Fruit fly (Drosophila melanogaster) whole organism, wandering third instar larva: ENCODE measurements around the gene CG31013.

Experiments
- Abd-B ChIP-seq: fragments of >200 bp; optimal IDR thresholded peaks from 2 replicates; lab custom pipeline; 2017; ENCODE audit warnings: missing biosample characterization, missing genetic modification characterization
- CG32264 ChIP-seq: fragments of 200-800 bp; sonication (Bioruptor generic); optimal IDR thresholded peaks from 2 replicates; lab custom pipeline; 2016; ENCODE audit warnings: missing biosample characterization, missing genetic modification characterization
- CG9705 ChIP-seq: fragments of 200-800 bp; sonication (Bioruptor generic); optimal IDR thresholded peaks from 2 replicates; lab custom pipeline; 2018; ENCODE audit warnings: missing biosample characterization, mild to moderate bottlenecking, missing genetic modification characterization
- CrebA ChIP-seq: fragments of 200-800 bp; sonication (Bioruptor generic); optimal IDR thresholded peaks from 2 replicates; lab custom pipeline; 2016; ENCODE audit warnings: missing biosample characterization, mild to moderate bottlenecking, missing genetic modification characterization, borderline replicate concordance
- Dfd ChIP-seq: fragments of >200 bp; optimal IDR thresholded peaks from 2 replicates; lab custom pipeline; 2017; ENCODE audit warnings: missing biosample characterization, missing genetic modification characterization
- Dif ChIP-seq: fragments of 200-275, 200-300 bp; sonication (Bioruptor generic); optimal IDR thresholded peaks from 2 replicates; lab custom pipeline; 2018; ENCODE audit warnings: missing biosample characterization, missing genetic modification characterization; ENCODE audit not compliant: partially characterized antibody
- GATAd ChIP-seq: sonication (Bioruptor generic); optimal IDR thresholded peaks from 2 replicates; lab custom pipeline; 2016; ENCODE audit warnings: missing biosample characterization, missing genetic modification characterization
- HLH106 ChIP-seq: fragments of 200-800 bp; optimal IDR thresholded peaks from 3 replicates; lab custom pipeline; 2019; ENCODE audit warnings: missing biosample characterization, mild to moderate bottlenecking, missing genetic modification characterization, moderate library complexity
- Hnf4 ChIP-seq: fragments of 200-800 bp; sonication (Bioruptor generic); optimal IDR thresholded peaks from 2 replicates; lab custom pipeline; 2016; ENCODE audit warnings: missing biosample characterization, mild to moderate bottlenecking, missing genetic modification characterization
- Hr78 ChIP-seq: fragments of >200 bp; optimal IDR thresholded peaks from 2 replicates; lab custom pipeline; 2017; ENCODE audit warnings: missing biosample characterization, missing genetic modification characterization
- Hr83 ChIP-seq: fragments of 200-300 bp; sonication (Bioruptor generic); optimal IDR thresholded peaks from 2 replicates; lab custom pipeline; 2016; ENCODE audit warnings: missing biosample characterization, mild to moderate bottlenecking, missing genetic modification characterization, moderate library complexity; ENCODE audit not compliant: poor library complexity, severe bottlenecking
- Jra ChIP-seq: sonication (Bioruptor generic); optimal IDR thresholded peaks from 2 replicates; lab custom pipeline; 2016; ENCODE audit warnings: missing biosample characterization, missing genetic modification characterization
- Mio ChIP-seq: sonication (Bioruptor generic); optimal IDR thresholded peaks from 2 replicates; lab custom pipeline; 2016; ENCODE audit warnings: missing biosample characterization, missing genetic modification characterization
- Myc ChIP-seq: fragments of >200 bp; optimal IDR thresholded peaks from 2 replicates; lab custom pipeline; 2017
- N ChIP-seq: fragments of >200 bp; optimal IDR thresholded peaks from 2 replicates; lab custom pipeline; 2018; ENCODE audit warnings: missing biosample characterization, missing external identifiers, missing genetic modification characterization
- OdsH ChIP-seq: fragments of 200-800 bp; sonication (Bioruptor generic); optimal IDR thresholded peaks from 2 replicates; lab custom pipeline; 2016; ENCODE audit warnings: missing biosample characterization, mild to moderate bottlenecking, missing genetic modification characterization
- Rel ChIP-seq, 2 experiments: fragments of 200-800 bp; sonication (Bioruptor generic) in 1 of 2; optimal IDR thresholded peaks; 2 replicates in 1 of 2; 3 replicates in 1 of 2; lab custom pipeline; 2016 to 2019; ENCODE audit warnings: mild to moderate bottlenecking in 2 of 2, missing biosample characterization in 2 of 2, missing genetic modification characterization in 2 of 2, moderate library complexity in 1 of 2
- Sp1 ChIP-seq: fragments of 200-800 bp; sonication (Bioruptor generic); optimal IDR thresholded peaks from 3 replicates; lab custom pipeline; 2019; ENCODE audit warnings: missing biosample characterization, mild to moderate bottlenecking, missing genetic modification characterization, moderate library complexity
- Vsx2 ChIP-seq: fragments of 200-300, 225-300 bp; sonication (Bioruptor generic); optimal IDR thresholded peaks from 2 replicates; lab custom pipeline; 2018; ENCODE audit warnings: missing biosample characterization, missing genetic modification characterization; ENCODE audit not compliant: partially characterized antibody
- br ChIP-seq: fragments of 200-800 bp; sonication (Bioruptor generic); optimal IDR thresholded peaks from 2 replicates; lab custom pipeline; 2016; ENCODE audit warnings: missing biosample characterization, missing genetic modification characterization
- brk ChIP-seq: fragments of 200-800 bp; sonication (Bioruptor generic); optimal IDR thresholded peaks from 2 replicates; lab custom pipeline; 2016; ENCODE audit warnings: missing biosample characterization, mild to moderate bottlenecking, missing genetic modification characterization
- dl ChIP-seq, 2 experiments: fragments of 175-275, 200-275 bp in 1 of 2; fragments of 200-275 bp in 1 of 2; sonication (Bioruptor generic); optimal IDR thresholded peaks; lab custom pipeline; 2018; ENCODE audit warnings: mild to moderate bottlenecking in 2 of 2, missing biosample characterization in 2 of 2, missing genetic modification characterization in 2 of 2, moderate library complexity in 2 of 2; ENCODE audit not compliant: partially characterized antibody in 2 of 2, insufficient read depth in 1 of 2
- dmrt93B ChIP-seq: fragments of 200-800 bp; sonication (Bioruptor generic); optimal IDR thresholded peaks from 2 replicates; lab custom pipeline; 2018; ENCODE audit warnings: missing biosample characterization, mild to moderate bottlenecking, missing genetic modification characterization
- dsf ChIP-seq: sonication (Bioruptor generic); optimal IDR thresholded peaks from 2 replicates; lab custom pipeline; 2016; ENCODE audit warnings: missing biosample characterization, missing genetic modification characterization, borderline replicate concordance
- ey ChIP-seq: fragments of 200-800 bp; sonication (Bioruptor generic); optimal IDR thresholded peaks from 2 replicates; lab custom pipeline; 2016; ENCODE audit warnings: missing biosample characterization, missing genetic modification characterization
- foxo ChIP-seq, 2 experiments: fragments of 200-800 bp; sonication (Bioruptor generic); optimal IDR thresholded peaks; 2 replicates in 1 of 2; 3 replicates in 1 of 2; lab custom pipeline; 2016 to 2017; ENCODE audit warnings: missing biosample characterization in 2 of 2, missing genetic modification characterization in 2 of 2
- fru ChIP-seq: fragments of 200-800 bp; sonication (Bioruptor generic); optimal IDR thresholded peaks from 3 replicates; lab custom pipeline; 2016; ENCODE audit warnings: missing biosample characterization, mild to moderate bottlenecking, missing genetic modification characterization
- h ChIP-seq: fragments of 200-800 bp; sonication (Bioruptor generic); optimal IDR thresholded peaks from 3 replicates; lab custom pipeline; 2016; ENCODE audit warnings: missing biosample characterization, mild to moderate bottlenecking, missing genetic modification characterization
- jim ChIP-seq: fragments of 175-275, 200-325 bp; sonication (Bioruptor generic); optimal IDR thresholded peaks from 2 replicates; lab custom pipeline; 2016; ENCODE audit warnings: missing biosample characterization, mild to moderate bottlenecking, missing genetic modification characterization
- lola ChIP-seq: fragments of >200 bp; optimal IDR thresholded peaks from 2 replicates; lab custom pipeline; 2017; ENCODE audit warnings: missing biosample characterization, missing genetic modification characterization
- pan ChIP-seq: fragments of >200 bp; optimal IDR thresholded peaks from 2 replicates; lab custom pipeline; 2017
- psq ChIP-seq: fragments of 200-800 bp; sonication (Bioruptor generic); optimal IDR thresholded peaks from 3 replicates; lab custom pipeline; 2017; ENCODE audit warnings: missing biosample characterization, mild to moderate bottlenecking, missing genetic modification characterization, moderate library complexity
- rgr ChIP-seq: fragments of 200-800 bp; sonication (Bioruptor generic); optimal IDR thresholded peaks from 3 replicates; lab custom pipeline; 2016; ENCODE audit warnings: missing biosample characterization, mild to moderate bottlenecking, missing genetic modification characterization
- sage ChIP-seq: fragments of 200-800 bp; sonication (Bioruptor generic); optimal IDR thresholded peaks from 2 replicates; lab custom pipeline; 2016; ENCODE audit warnings: missing biosample characterization, mild to moderate bottlenecking, missing genetic modification characterization
- sv ChIP-seq: fragments of 200-800 bp; sonication (Bioruptor generic); optimal IDR thresholded peaks from 3 replicates; lab custom pipeline; 2016; ENCODE audit warnings: missing biosample characterization, missing genetic modification characterization
- tai ChIP-seq: sonication (Bioruptor generic); optimal IDR thresholded peaks from 2 replicates; lab custom pipeline; 2016; ENCODE audit warnings: missing biosample characterization, missing genetic modification characterization
- usp ChIP-seq: fragments of >200 bp; optimal IDR thresholded peaks from 2 replicates; lab custom pipeline; 2017; ENCODE audit warnings: missing biosample characterization, missing genetic modification characterization
- woc ChIP-seq: sonication (Bioruptor generic); optimal IDR thresholded peaks from 2 replicates; lab custom pipeline; 2016; ENCODE audit warnings: missing biosample characterization, mild to moderate bottlenecking, missing genetic modification characterization

CG31013 gene

DNA sequence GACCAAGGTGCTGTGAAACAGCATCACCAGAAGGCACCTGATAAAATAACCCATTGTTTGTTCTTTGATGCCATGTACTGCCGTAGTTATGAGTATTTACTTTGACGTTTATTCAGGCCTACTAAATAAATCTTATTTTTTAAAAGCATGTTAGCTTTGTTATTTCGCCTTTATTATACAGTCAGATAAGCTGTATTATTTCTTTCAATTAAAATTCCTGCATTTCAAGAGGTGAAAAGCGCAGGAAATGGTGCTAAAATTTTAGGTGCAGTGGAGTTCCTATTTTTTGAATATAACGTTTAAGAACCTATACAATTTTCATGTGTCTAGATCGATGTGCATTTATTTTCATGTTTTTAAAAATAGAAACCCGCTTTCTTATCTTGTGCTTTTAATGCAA, at the start of gene CG31013:
Gene CG31013 (minus strand): TSS at position 101 of the 400 bp plus-strand sequence.
- TF ChIP-seq Dfd (no peak), CG9705 (GFP tag; lab: Kevin White, UChicago) (no peak), pan (no peak), OdsH (no peak), brk (no peak), Sp1 (GFP tag; lab: Kevin White, UChicago) (no peak), Vsx2 (GFP tag; lab: Kevin White, UChicago) (no peak), br (GFP tag; lab: Kevin White, UChicago) (no peak), tai (GFP tag; lab: Kevin White, UChicago) (no peak), GATAd (no peak), woc (no peak), psq (GFP tag; lab: Kevin White, UChicago) (no peak), Dif (no peak), Jra (GFP tag; lab: Kevin White, UChicago) (no peak), CG32264 (GFP tag; lab: Kevin White, UChicago) (no peak)

DNA sequence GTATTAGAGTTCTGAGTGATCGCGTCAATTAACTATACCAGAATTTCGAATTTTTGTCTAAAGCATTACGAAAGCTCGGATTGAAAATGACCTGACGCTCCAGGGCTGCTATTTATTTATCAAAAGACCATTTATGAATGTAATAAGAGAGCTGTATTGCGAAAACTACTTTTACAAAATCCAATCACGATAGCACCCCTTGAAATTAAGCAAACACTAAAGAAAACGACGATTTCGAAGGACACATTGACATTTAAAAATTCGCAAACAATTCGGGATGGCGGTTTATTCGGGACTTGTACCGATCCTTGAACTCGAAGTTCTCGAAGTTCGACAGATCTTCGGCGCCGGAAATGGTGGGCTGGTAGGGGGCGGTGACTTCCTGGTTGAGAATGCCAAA, 49.7 kb upstream of the CG31013 start, which contains the start of gene CG12069:
Gene CG12069 (minus strand): TSS at position 101 of the 400 bp plus-strand sequence.
- TF ChIP-seq Rel (GFP tag; optimal IDR thresholded peaks at IDR 0.05; lab: Kevin White, UChicago) (no peak), Rel (tag; optimal IDR thresholded peaks at IDR 0.05; lab: Kevin White, UChicago) (no peak), Hr83 (GFP tag; lab: Kevin White, UChicago) (no peak), Jra (GFP tag; lab: Kevin White, UChicago) (no peak), dl (GFP tag; optimal IDR thresholded peaks at IDR 0.05; lab: Kevin White, UChicago; ENCODE audit: insufficient read depth in 1 of 2, partially characterized antibody in 2 of 2) (no peak), pan (no peak), Dfd (no peak), Hr78 (GFP tag; lab: Kevin White, UChicago) (no peak), GATAd (no peak), dmrt93B (GFP tag; lab: Kevin White, UChicago) (no peak), N (GFP tag; lab: Kevin White, UChicago) (no peak), woc (no peak), Mio (GFP tag; lab: Kevin White, UChicago) (no peak), rgr (GFP tag; lab: Kevin White, UChicago) (no peak), h (GFP tag; lab: Kevin White, UChicago) (no peak), Hnf4 (GFP tag; lab: Kevin White, UChicago) (no peak), dsf (GFP tag; lab: Kevin White, UChicago) (no peak), lola (no peak)

DNA sequence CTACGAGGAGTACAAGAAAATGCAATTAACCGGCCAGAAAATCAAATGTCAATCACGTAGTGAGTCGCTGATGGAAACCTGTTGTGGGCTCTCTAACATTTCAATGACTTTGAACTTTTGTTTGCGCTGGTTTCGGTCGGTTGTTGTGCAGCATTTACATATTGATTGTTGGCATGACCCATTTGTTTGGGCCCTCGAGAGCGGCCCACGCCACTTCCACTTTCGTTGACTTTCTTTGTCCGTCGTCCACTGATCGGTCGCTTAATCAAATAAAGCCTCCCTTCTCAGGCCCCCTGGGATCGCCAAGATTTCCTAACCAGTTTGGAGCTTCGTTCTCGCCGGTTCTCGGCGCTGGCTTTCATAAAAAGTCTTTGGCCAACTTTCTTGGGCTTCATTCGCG, 44.6 kb upstream of the CG31013 start, which contains the start of gene Spn100A:
Gene Spn100A (plus strand): TSS at position 392 of the 400 bp plus-strand sequence.
- no peak for TF ChIP-seq Myc
- no peak for TF ChIP-seq Jra (GFP tag; lab: Kevin White, UChicago)
- TF ChIP-seq CrebA (GFP tag; lab: Kevin White, UChicago), result no peak
- TF ChIP-seq dsf (GFP tag; lab: Kevin White, UChicago), result no peak
- TF ChIP-seq woc, result no peak
- no peak for TF ChIP-seq psq (GFP tag; lab: Kevin White, UChicago)

DNA sequence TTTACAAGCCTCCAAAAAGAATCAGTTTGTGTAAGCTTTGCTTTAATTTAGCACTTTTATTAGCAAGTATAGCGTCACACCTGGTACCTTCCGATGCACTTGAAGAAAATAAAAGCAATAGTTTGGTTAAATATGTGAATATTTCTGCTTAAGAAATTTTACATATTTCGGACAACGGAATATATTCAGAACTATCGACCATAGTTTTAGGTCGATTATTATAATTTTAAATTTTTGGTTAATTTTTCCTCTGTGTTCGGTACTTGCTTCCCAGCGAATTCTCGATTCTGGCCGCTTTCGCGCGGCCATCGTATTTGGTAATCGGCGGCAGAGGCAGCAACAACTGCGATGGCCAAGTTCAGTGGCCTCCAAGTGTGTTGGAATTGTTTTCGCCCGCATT, 44.0 kb upstream of the CG31013 start:
- TF ChIP-seq tai (GFP tag; lab: Kevin White, UChicago), result no peak
- TF ChIP-seq h (GFP tag; lab: Kevin White, UChicago), result peak; percentile 88
- no peak for TF ChIP-seq sv (GFP tag; lab: Kevin White, UChicago)
- TF ChIP-seq CG32264 (GFP tag; lab: Kevin White, UChicago), result peak; percentile 52
- no peak for TF ChIP-seq Hr78 (GFP tag; lab: Kevin White, UChicago)
- TF ChIP-seq sage (GFP tag; lab: Kevin White, UChicago), result peak; percentile 42
- TF ChIP-seq Sp1 (GFP tag; lab: Kevin White, UChicago), result peak; percentile 44
- TF ChIP-seq Abd-B, result no peak
- no peak for TF ChIP-seq woc
- peak; percentile 2 for TF ChIP-seq OdsH
- TF ChIP-seq br (GFP tag; lab: Kevin White, UChicago), result peak; percentile 31
- TF ChIP-seq ey (GFP tag; lab: Kevin White, UChicago), result peak; percentile 31
- TF ChIP-seq usp, result no peak
- peak; percentile 86 for TF ChIP-seq HLH106 (tag; lab: Kevin White, UChicago)
- no peak for TF ChIP-seq dsf (GFP tag; lab: Kevin White, UChicago)
- TF ChIP-seq Vsx2 (GFP tag; lab: Kevin White, UChicago), result no peak
- TF ChIP-seq CG9705 (GFP tag; lab: Kevin White, UChicago), result peak; percentile 59
- no peak for TF ChIP-seq Rel (GFP tag; optimal IDR thresholded peaks at IDR 0.05; lab: Kevin White, UChicago)
- peak; percentile 5 for TF ChIP-seq Rel (tag; optimal IDR thresholded peaks at IDR 0.05; lab: Kevin White, UChicago)
- TF ChIP-seq Mio (GFP tag; lab: Kevin White, UChicago), result no peak
- no peak for TF ChIP-seq CrebA (GFP tag; lab: Kevin White, UChicago)
- TF ChIP-seq Dfd, result no peak
- no peak for TF ChIP-seq dl (GFP tag; optimal IDR thresholded peaks at IDR 0.05; lab: Kevin White, UChicago; ENCODE audit: insufficient read depth in 1 of 2, partially characterized antibody in 2 of 2)
- TF ChIP-seq Myc, result no peak
- TF ChIP-seq dmrt93B (GFP tag; lab: Kevin White, UChicago), result peak; percentile 38
- TF ChIP-seq N (GFP tag; lab: Kevin White, UChicago), result no peak
- TF ChIP-seq fru (GFP tag; lab: Kevin White, UChicago), result peak; percentile 81
- TF ChIP-seq psq (GFP tag; lab: Kevin White, UChicago), result no peak
- no peak for TF ChIP-seq Hr83 (GFP tag; lab: Kevin White, UChicago)
- TF ChIP-seq foxo (GFP tag; optimal IDR thresholded peaks at IDR 0.05; lab: Kevin White, UChicago), result peak in 1 of 2 experiments; percentile 80
- no peak for TF ChIP-seq Jra (GFP tag; lab: Kevin White, UChicago)
- no peak for TF ChIP-seq jim (GFP tag; lab: Kevin White, UChicago)
- no peak for TF ChIP-seq brk
- TF ChIP-seq rgr (GFP tag; lab: Kevin White, UChicago), result peak; percentile 26
- no peak for TF ChIP-seq pan
- peak; percentile 28 for TF ChIP-seq Hnf4 (GFP tag; lab: Kevin White, UChicago)
- no peak for TF ChIP-seq lola
